Fruit fly (Drosophila melanogaster) whole organism, prepupa: ENCODE measurements around the gene CG10969.

Source experiments
- Blimp-1 ChIP-seq: fragments of 200-800 bp; sonication (Bioruptor generic); optimal IDR thresholded peaks from 3 replicates; lab custom pipeline; 2017; ENCODE audit warnings: missing biosample characterization, missing genetic modification characterization, mild to moderate bottlenecking, moderate library complexity, missing genetic modification reagents
- CG10669 ChIP-seq: fragments of 200-800 bp; sonication (Bioruptor generic); optimal IDR thresholded peaks from 3 replicates; lab custom pipeline; 2018; ENCODE audit warnings: missing biosample characterization, mild to moderate bottlenecking, missing genetic modification characterization, moderate library complexity
- CG15336 ChIP-seq: fragments of 200-800 bp; sonication (Bioruptor generic); IDR thresholded peaks from 2 replicates; pipeline ENCODE4 v1.3.6; 2022; ENCODE audit warnings: missing biosample characterization, missing genetic modification characterization
- CG1621 ChIP-seq: fragments of 200-800 bp; sonication (Bioruptor generic); optimal IDR thresholded peaks from 3 replicates; lab custom pipeline; 2018; ENCODE audit warnings: missing biosample characterization, mild to moderate bottlenecking, missing genetic modification characterization
- CG16779 ChIP-seq: fragments of 200-800 bp; sonication (Bioruptor generic); optimal IDR thresholded peaks from 3 replicates; lab custom pipeline; 2017; ENCODE audit warnings: missing biosample characterization, mild to moderate bottlenecking, missing genetic modification characterization
- CG3032 ChIP-seq: fragments of 200-800 bp; optimal IDR thresholded peaks from 2 replicates; lab custom pipeline; 2019; ENCODE audit warnings: missing biosample characterization, mild to moderate bottlenecking, missing genetic modification characterization, moderate library complexity
- CG31627 ChIP-seq: fragments of 200-800 bp; sonication (Bioruptor generic); optimal IDR thresholded peaks from 3 replicates; lab custom pipeline; 2016; ENCODE audit warnings: missing biosample characterization, missing genetic modification characterization
- CG32006 ChIP-seq: fragments of 200-800 bp; sonication (Bioruptor generic); optimal IDR thresholded peaks from 3 replicates; lab custom pipeline; 2017; ENCODE audit warnings: missing biosample characterization, mild to moderate bottlenecking, missing genetic modification characterization
- CG34406 ChIP-seq: fragments of 200-800 bp; sonication (Bioruptor generic); optimal IDR thresholded peaks from 3 replicates; lab custom pipeline; 2016; ENCODE audit warnings: missing biosample characterization, missing genetic modification characterization
- CG3919 ChIP-seq: fragments of 200-800 bp; sonication (Bioruptor generic); optimal IDR thresholded peaks from 3 replicates; lab custom pipeline; 2016; ENCODE audit warnings: missing biosample characterization, missing genetic modification characterization
- CG4318 ChIP-seq: fragments of 200-800 bp; sonication (Bioruptor generic); optimal IDR thresholded peaks from 3 replicates; lab custom pipeline; 2017; ENCODE audit warnings: missing biosample characterization, mild to moderate bottlenecking, missing genetic modification characterization
- CG6163 ChIP-seq: fragments of 200-800 bp; sonication (Bioruptor generic); IDR thresholded peaks from 3 replicates; pipeline ENCODE4 v1.3.6; 2022; ENCODE audit warnings: missing biosample characterization, missing genetic modification characterization
- CG6276 ChIP-seq: fragments of 200-800 bp; sonication (Bioruptor generic); optimal IDR thresholded peaks from 2 replicates; lab custom pipeline; 2017; ENCODE audit warnings: missing biosample characterization, mild to moderate bottlenecking, missing genetic modification characterization
- CG6808 ChIP-seq: fragments of 200-800 bp; sonication (Bioruptor generic); optimal IDR thresholded peaks from 3 replicates; lab custom pipeline; 2017; ENCODE audit warnings: missing biosample characterization, missing genetic modification characterization, mild to moderate bottlenecking, moderate library complexity, missing genetic modification reagents
- CG6854 ChIP-seq: fragments of 200-800 bp; sonication (Bioruptor generic); optimal IDR thresholded peaks from 2 replicates; lab custom pipeline; 2017; ENCODE audit warnings: missing biosample characterization, mild to moderate bottlenecking, missing genetic modification characterization
- CG8319 ChIP-seq: fragments of 200-800 bp; sonication (Bioruptor generic); optimal IDR thresholded peaks from 3 replicates; lab custom pipeline; 2016; ENCODE audit warnings: missing biosample characterization, missing genetic modification characterization
- Eip75B ChIP-seq: fragments of 200-800 bp; sonication (Bioruptor generic); optimal IDR thresholded peaks from 3 replicates; lab custom pipeline; 2016; ENCODE audit warnings: missing biosample characterization, missing genetic modification characterization
- Eip78C ChIP-seq: fragments of 200-800 bp; sonication (Bioruptor generic); peaks from one replicate; lab custom pipeline; 2016; ENCODE audit warnings: missing biosample characterization, missing genetic modification characterization
- Ets21C ChIP-seq: fragments of 200-800 bp; sonication (Bioruptor generic); optimal IDR thresholded peaks from 3 replicates; lab custom pipeline; 2016; ENCODE audit warnings: missing biosample characterization, missing genetic modification characterization
- Gug ChIP-seq: fragments of 200-800 bp; sonication (Bioruptor generic); IDR thresholded peaks from 2 replicates; pipeline ENCODE4 v1.3.6; 2022; ENCODE audit warnings: missing biosample characterization, missing genetic modification characterization
- Met ChIP-seq: fragments of 200-800 bp; sonication (Bioruptor generic); optimal IDR thresholded peaks from 3 replicates; lab custom pipeline; 2016; ENCODE audit warnings: missing biosample characterization, missing genetic modification characterization
- OdsH ChIP-seq: fragments of 200-800 bp; sonication (Bioruptor generic); optimal IDR thresholded peaks from 3 replicates; lab custom pipeline; 2016; ENCODE audit warnings: missing biosample characterization, missing genetic modification characterization
- Sox102F ChIP-seq: fragments of 200-800 bp; sonication (Bioruptor generic); optimal IDR thresholded peaks from 2 replicates; lab custom pipeline; 2016; ENCODE audit warnings: missing biosample characterization, mild to moderate bottlenecking, missing genetic modification characterization
- Sox14 ChIP-seq: fragments of 200-800 bp; sonication (Bioruptor generic); optimal IDR thresholded peaks from 3 replicates; lab custom pipeline; 2016; ENCODE audit warnings: missing biosample characterization, missing genetic modification characterization
- achi ChIP-seq: fragments of 200-800 bp; sonication (Bioruptor generic); optimal IDR thresholded peaks from 3 replicates; lab custom pipeline; 2016; ENCODE audit warnings: missing biosample characterization, missing genetic modification characterization
- acj6 ChIP-seq: fragments of 200-800 bp; sonication (Bioruptor generic); optimal IDR thresholded peaks from 3 replicates; lab custom pipeline; 2016; ENCODE audit warnings: missing biosample characterization, missing genetic modification characterization
- dac ChIP-seq: fragments of 200-800 bp; sonication (Bioruptor generic); optimal IDR thresholded peaks from 2 replicates; lab custom pipeline; 2017; ENCODE audit warnings: missing biosample characterization, mild to moderate bottlenecking, missing genetic modification characterization
- esn ChIP-seq: fragments of 200-800 bp; sonication (Bioruptor generic); optimal IDR thresholded peaks from 2 replicates; lab custom pipeline; 2016; ENCODE audit warnings: missing biosample characterization, mild to moderate bottlenecking, missing genetic modification characterization, moderate library complexity
- fd59A ChIP-seq: fragments of 200-800 bp; sonication (Bioruptor generic); optimal IDR thresholded peaks from 2 replicates; lab custom pipeline; 2017; ENCODE audit warnings: missing biosample characterization, mild to moderate bottlenecking, missing genetic modification characterization, missing genetic modification reagents
- lz ChIP-seq: fragments of 200-800 bp; sonication (Bioruptor generic); optimal IDR thresholded peaks from 3 replicates; lab custom pipeline; 2016; ENCODE audit warnings: missing biosample characterization, missing genetic modification characterization
- net ChIP-seq: fragments of 200-800 bp; sonication (Bioruptor generic); optimal IDR thresholded peaks from 3 replicates; lab custom pipeline; 2016; ENCODE audit warnings: missing biosample characterization, missing genetic modification characterization
- spab ChIP-seq: fragments of 200-800 bp; sonication (Bioruptor generic); optimal IDR thresholded peaks from 2 replicates; lab custom pipeline; 2017; ENCODE audit warnings: missing biosample characterization, mild to moderate bottlenecking, missing genetic modification characterization, missing genetic modification reagents
- ss ChIP-seq, 2 experiments: fragments of 200-800 bp; sonication (Bioruptor generic); optimal IDR thresholded peaks; 2 replicates in 1 of 2; 3 replicates in 1 of 2; lab custom pipeline; 2017 to 2018; ENCODE audit warnings: mild to moderate bottlenecking in 2 of 2, missing biosample characterization in 2 of 2, missing genetic modification characterization in 2 of 2, moderate library complexity in 1 of 2
- svp ChIP-seq: fragments of 200-800 bp; sonication (Bioruptor generic); peaks from one replicate; lab custom pipeline; 2016; ENCODE audit warnings: missing biosample characterization, missing genetic modification characterization
- vri ChIP-seq: fragments of 200-800 bp; sonication (Bioruptor generic); optimal IDR thresholded peaks from 3 replicates; lab custom pipeline; 2016; ENCODE audit warnings: missing biosample characterization, mild to moderate bottlenecking, missing genetic modification characterization

The CG10969 gene

DNA sequence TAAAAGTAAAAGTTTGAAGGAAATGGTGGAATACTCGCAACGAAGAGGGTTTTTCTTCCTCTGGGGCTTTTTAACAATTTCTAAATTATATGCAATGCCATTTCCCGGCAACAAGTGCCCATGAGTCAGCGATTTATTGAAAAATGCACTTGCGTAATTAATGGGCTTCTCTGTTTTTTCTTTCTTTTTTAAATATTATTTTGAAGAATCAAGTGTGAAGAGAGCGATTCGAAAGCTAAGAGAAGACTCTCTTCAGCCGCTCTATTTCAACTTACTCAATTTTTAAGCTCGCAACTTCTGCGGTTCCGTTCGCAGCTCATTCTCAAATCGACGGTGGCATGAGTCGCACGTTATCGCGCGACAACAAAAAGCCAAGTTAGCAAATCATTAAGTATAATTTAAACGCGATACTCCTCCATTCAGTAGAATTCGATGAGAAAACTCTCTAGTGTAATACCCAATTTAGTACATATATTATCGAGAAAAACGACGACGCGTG is 9.0 kb upstream of the CG10969 start, which contains the start of gene CG42709:
TSS of gene CG42709 (plus strand) at position 318 of the 499 bp plus-strand sequence.
- TF ChIP-seq net (GFP tag; lab: Kevin White, UChicago), result no peak
- no peak for TF ChIP-seq ss (GFP tag; optimal IDR thresholded peaks at IDR 0.05; lab: Kevin White, UChicago)
- peak; percentile 45 for TF ChIP-seq Blimp-1 (GFP tag; lab: Kevin White, UChicago)
- TF ChIP-seq acj6, result no peak
- TF ChIP-seq spab (GFP tag; lab: Kevin White, UChicago), result no peak
- TF ChIP-seq CG34406 (GFP tag; lab: Kevin White, UChicago), result no peak
- peak; percentile 79 for TF ChIP-seq vri (GFP tag; lab: Kevin White, UChicago)
- no peak for TF ChIP-seq achi
- no peak for TF ChIP-seq CG8319 (GFP tag; lab: Kevin White, UChicago)
- TF ChIP-seq CG10669 (GFP tag; lab: Kevin White, UChicago), result no peak
- TF ChIP-seq CG3919 (GFP tag; lab: Kevin White, UChicago), result no peak
- peak; percentile 92 for TF ChIP-seq svp (GFP tag; lab: Kevin White, UChicago)
- no peak for TF ChIP-seq CG6808 (GFP tag; lab: Kevin White, UChicago)
- TF ChIP-seq CG15336, result peak; percentile 37; the same call in 1 of the 2 replicates
- peak; percentile 20 for TF ChIP-seq Sox102F (GFP tag; lab: Kevin White, UChicago)
- no peak for TF ChIP-seq CG31627 (GFP tag; lab: Kevin White, UChicago)
- TF ChIP-seq Gug (GFP tag; lab: Robert Waterston, UW), result no peak
- TF ChIP-seq CG6276 (GFP tag; lab: Kevin White, UChicago), result no peak
- TF ChIP-seq Met, result peak; percentile 15
- TF ChIP-seq esn (GFP tag; lab: Kevin White, UChicago), result no peak
- no peak for TF ChIP-seq CG3032 (tag; lab: Kevin White, UChicago)
- TF ChIP-seq CG6163 (GFP tag; lab: Robert Waterston, UW), result no peak
- TF ChIP-seq OdsH (GFP tag; lab: Kevin White, UChicago), result no peak
- TF ChIP-seq CG1621 (tag; lab: Kevin White, UChicago), result no peak
- TF ChIP-seq CG6854, result peak; percentile 57
- TF ChIP-seq lz (GFP tag; lab: Kevin White, UChicago), result no peak
- no peak for TF ChIP-seq Ets21C
- no peak for TF ChIP-seq CG32006
- TF ChIP-seq Eip78C (GFP tag; lab: Kevin White, UChicago), result peak; percentile 76
- peak; percentile 15 for TF ChIP-seq Sox14 (GFP tag; lab: Kevin White, UChicago)
- no peak for TF ChIP-seq CG4318 (GFP tag; lab: Kevin White, UChicago)

DNA sequence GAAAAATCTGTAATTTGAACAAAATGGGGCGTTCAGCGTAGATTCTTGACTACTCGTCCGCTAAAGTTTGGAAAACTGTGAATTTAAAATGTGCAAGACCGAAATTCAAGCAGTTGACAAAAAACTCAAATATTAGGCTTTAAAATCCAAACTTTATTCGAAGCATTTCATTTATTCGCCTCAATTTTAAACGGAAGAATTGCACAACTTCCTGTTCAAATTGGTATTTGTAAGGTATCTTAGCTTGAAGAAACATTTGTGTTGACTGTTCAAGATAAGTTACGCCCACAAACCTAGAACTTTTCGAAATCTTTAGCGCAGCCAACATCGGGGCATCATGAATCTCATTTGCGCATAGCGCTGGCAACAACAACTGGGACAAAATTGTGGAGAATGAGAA is 2.3 kb downstream of the CG10969 start, which contains the start of gene CG32106:
TSS of gene CG32106 (minus strand) at position 101 of the 400 bp plus-strand sequence.
- no peak for TF ChIP-seq CG16779 (tag; lab: Kevin White, UChicago)

DNA sequence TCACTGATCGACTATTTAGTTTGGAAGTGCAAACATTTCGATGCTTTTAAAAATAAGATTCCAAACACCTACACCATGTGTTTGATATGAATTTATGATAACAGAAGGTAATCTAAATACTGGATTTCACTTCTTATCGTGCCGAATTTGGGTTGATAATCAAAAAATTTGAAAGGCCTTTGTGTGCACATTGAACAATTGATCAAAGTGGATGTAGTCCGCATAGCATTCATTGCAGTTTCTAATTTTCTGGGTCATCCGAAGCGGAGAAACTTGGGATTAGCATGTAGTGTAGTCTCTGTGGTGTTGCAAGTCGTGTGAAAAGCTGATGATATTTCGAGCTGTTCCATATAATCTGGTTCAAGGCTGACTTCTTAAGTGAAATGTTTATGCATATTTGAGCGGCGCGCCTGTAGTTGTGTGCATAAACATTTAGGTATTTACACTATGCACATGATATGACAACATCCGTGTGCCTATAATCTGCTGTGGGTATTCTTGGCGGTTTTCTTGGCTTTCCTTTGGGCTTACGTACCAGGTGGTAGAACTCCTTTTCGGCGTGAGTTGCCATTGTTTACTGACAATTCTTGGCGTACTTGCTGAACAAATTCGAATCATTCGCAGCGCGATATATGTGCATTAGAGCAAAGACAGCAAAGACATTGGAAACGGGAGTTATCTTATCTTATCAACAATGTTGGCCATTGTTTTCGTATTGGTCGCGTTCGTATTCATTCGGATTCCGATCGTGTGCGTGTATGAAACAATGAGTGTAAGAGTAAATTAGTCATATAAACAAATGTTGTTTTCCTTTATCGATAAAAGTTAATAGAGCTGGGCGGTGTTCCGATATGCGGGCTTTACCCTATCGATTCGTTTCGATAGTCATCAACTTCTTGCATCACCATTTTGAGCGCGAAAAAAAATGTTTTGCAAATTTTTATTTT is 7.9 kb downstream of the CG10969 start, which contains the start of gene Hip1:
TSS of gene Hip1 (minus strand) at position 834 of the 947 bp plus-strand sequence.
- TF ChIP-seq fd59A (GFP tag; lab: Kevin White, UChicago) (no peak), Eip75B (GFP tag; lab: Kevin White, UChicago) (no peak), achi (no peak), Sox14 (GFP tag; lab: Kevin White, UChicago) (no peak), CG3032 (tag; lab: Kevin White, UChicago) (no peak), esn (GFP tag; lab: Kevin White, UChicago) (no peak), CG1621 (tag; lab: Kevin White, UChicago) (no peak), dac (GFP tag; lab: Kevin White, UChicago) (no peak), lz (GFP tag; lab: Kevin White, UChicago) (no peak)
